Worm (Caenorhabditis elegans) whole organism, late embryonic: ENCODE results near the gene tag-10.

Source experiments
- C08G9.2 ChIP-seq: sonication (generic microtip); optimal IDR thresholded peaks from 2 replicates; lab custom pipeline; 2016; ENCODE audit warnings: mild to moderate bottlenecking, missing genetic modification characterization, moderate library complexity, missing compliant biosample characterization
- C38D4.7 ChIP-seq: fragments of 200-800 bp; sonication (Bioruptor generic); optimal IDR thresholded peaks from 2 replicates; lab custom pipeline; 2018; ENCODE audit warnings: mild to moderate bottlenecking, missing genetic modification characterization, moderate library complexity, missing compliant biosample characterization
- F13H6.1 ChIP-seq: sonication (generic microtip); optimal IDR thresholded peaks from 2 replicates; lab custom pipeline; 2016; ENCODE audit warnings: missing genetic modification characterization, missing compliant biosample characterization
- K09A11.1 ChIP-seq: sonication (generic microtip); optimal IDR thresholded peaks from 2 replicates; lab custom pipeline; 2017; ENCODE audit warnings: antibody characterized with exemption, mild to moderate bottlenecking, missing genetic modification characterization, missing compliant biosample characterization; ENCODE audit not compliant: insufficient read depth
- Y22D7AL.16 ChIP-seq: sonication (generic microtip); optimal IDR thresholded peaks from 2 replicates; lab custom pipeline; 2016; ENCODE audit warnings: missing genetic modification characterization, missing compliant biosample characterization
- ama-1 ChIP-seq: fragments of 150-350 bp; optimal IDR thresholded peaks from 2 replicates; lab custom pipeline; 2014
- ceh-18 ChIP-seq: sonication (generic microtip); optimal IDR thresholded peaks from 2 replicates; lab custom pipeline; 2016; ENCODE audit warnings: missing genetic modification characterization, missing compliant biosample characterization
- ceh-19 ChIP-seq: fragments of 200-800 bp; sonication (Bioruptor generic); optimal IDR thresholded peaks from 2 replicates; lab custom pipeline; 2018; ENCODE audit warnings: mild to moderate bottlenecking, missing genetic modification characterization, missing compliant biosample characterization
- ceh-2 ChIP-seq: sonication (generic microtip); optimal IDR thresholded peaks from 2 replicates; lab custom pipeline; 2016; ENCODE audit warnings: missing genotype, missing genetic modification characterization, missing compliant biosample characterization
- ceh-22 ChIP-seq: sonication (generic microtip); optimal IDR thresholded peaks from 2 replicates; lab custom pipeline; 2017; ENCODE audit warnings: missing biosample characterization, missing genetic modification characterization
- ceh-48 ChIP-seq: sonication (generic microtip); optimal IDR thresholded peaks from 2 replicates; lab custom pipeline; 2016; ENCODE audit warnings: missing genetic modification characterization, inconsistent platforms, missing compliant biosample characterization
- ceh-6 ChIP-seq: fragments of 200-800 bp; sonication (Bioruptor generic); optimal IDR thresholded peaks from 2 replicates; lab custom pipeline; 2018; ENCODE audit warnings: mild to moderate bottlenecking, missing genetic modification characterization, missing compliant biosample characterization
- ets-4 ChIP-seq: sonication (generic microtip); optimal IDR thresholded peaks from 2 replicates; lab custom pipeline; 2016; ENCODE audit warnings: missing genetic modification characterization, missing compliant biosample characterization
- eyg-1 ChIP-seq: sonication (generic microtip); optimal IDR thresholded peaks from 2 replicates; lab custom pipeline; 2016; ENCODE audit warnings: missing genotype, missing genetic modification characterization, missing compliant biosample characterization
- fax-1 ChIP-seq: sonication (generic microtip); optimal IDR thresholded peaks from 2 replicates; lab custom pipeline; 2016; ENCODE audit warnings: missing genotype, missing genetic modification characterization, missing compliant biosample characterization
- hlh-13 ChIP-seq: fragments of 200-800 bp; sonication (Bioruptor generic); optimal IDR thresholded peaks from 2 replicates; lab custom pipeline; 2018; ENCODE audit warnings: mild to moderate bottlenecking, missing genetic modification characterization, missing compliant biosample characterization
- hlh-15 ChIP-seq: sonication (generic microtip); optimal IDR thresholded peaks from 2 replicates; lab custom pipeline; 2016; ENCODE audit warnings: missing genetic modification characterization, missing compliant biosample characterization
- hlh-30 ChIP-seq: sonication (generic microtip); optimal IDR thresholded peaks from 2 replicates; lab custom pipeline; 2017; ENCODE audit warnings: antibody characterized with exemption, missing genetic modification characterization, missing compliant biosample characterization; ENCODE audit not compliant: insufficient read depth
- hlh-8 ChIP-seq: sonication (generic microtip); optimal IDR thresholded peaks from 2 replicates; lab custom pipeline; 2016; ENCODE audit warnings: missing genotype, missing genetic modification characterization, missing compliant biosample characterization
- lim-6 ChIP-seq: sonication (generic microtip); optimal IDR thresholded peaks from 2 replicates; lab custom pipeline; 2016; ENCODE audit warnings: missing genetic modification characterization, missing compliant biosample characterization
- lin-11 ChIP-seq: fragments of 200-800 bp; sonication (Bioruptor generic); optimal IDR thresholded peaks from 2 replicates; lab custom pipeline; 2018; ENCODE audit warnings: mild to moderate bottlenecking, missing genetic modification characterization, missing compliant biosample characterization
- madf-2 ChIP-seq: sonication (generic microtip); optimal IDR thresholded peaks from 2 replicates; lab custom pipeline; 2017; ENCODE audit warnings: missing genetic modification characterization, missing compliant biosample characterization
- nhr-232 ChIP-seq: sonication (generic microtip); optimal IDR thresholded peaks from 2 replicates; lab custom pipeline; 2016; ENCODE audit warnings: missing genetic modification characterization, missing compliant biosample characterization
- odd-2 ChIP-seq: sonication (generic microtip); optimal IDR thresholded peaks from 2 replicates; lab custom pipeline; 2017; ENCODE audit warnings: antibody characterized with exemption, mild to moderate bottlenecking, missing genetic modification characterization, missing compliant biosample characterization
- pag-3 ChIP-seq: sonication (generic microtip); optimal IDR thresholded peaks from 2 replicates; lab custom pipeline; 2016; ENCODE audit warnings: missing compliant biosample characterization, missing genetic modification characterization, borderline replicate concordance
- pha-2 ChIP-seq: sonication (generic microtip); optimal IDR thresholded peaks from 2 replicates; lab custom pipeline; 2017; ENCODE audit warnings: mild to moderate bottlenecking, missing genetic modification characterization, missing compliant biosample characterization
- pros-1 ChIP-seq: fragments of 150-350 bp; optimal IDR thresholded peaks from 2 replicates; lab custom pipeline; 2014; ENCODE audit warnings: missing biosample characterization, missing genetic modification reagents, missing genetic modification characterization
- ref-2 ChIP-seq: sonication (generic microtip); optimal IDR thresholded peaks from 2 replicates; lab custom pipeline; 2016; ENCODE audit warnings: missing genetic modification characterization, missing compliant biosample characterization
- sox-2 ChIP-seq: fragments of 200-800 bp; sonication (Bioruptor generic); IDR thresholded peaks from 2 replicates; pipeline ENCODE4 v1.3.6; 2022; ENCODE audit warnings: missing genetic modification reagents, missing genetic modification characterization, missing compliant biosample characterization
- sox-4 ChIP-seq: sonication (generic microtip); optimal IDR thresholded peaks from 2 replicates; lab custom pipeline; 2017; ENCODE audit warnings: mild to moderate bottlenecking, missing genetic modification characterization, inconsistent platforms, missing compliant biosample characterization
- syd-9 ChIP-seq: sonication (generic microtip); optimal IDR thresholded peaks from 2 replicates; lab custom pipeline; 2016; ENCODE audit warnings: mild to moderate bottlenecking, missing genetic modification characterization, moderate library complexity, missing compliant biosample characterization
- tbx-2 ChIP-seq: sonication (generic microtip); optimal IDR thresholded peaks from 2 replicates; lab custom pipeline; 2016; ENCODE audit warnings: missing genetic modification characterization, missing compliant biosample characterization
- tbx-7 ChIP-seq: sonication (generic microtip); optimal IDR thresholded peaks from 2 replicates; lab custom pipeline; 2016; ENCODE audit warnings: missing genotype, missing genetic modification characterization, missing compliant biosample characterization
- unc-3 ChIP-seq, 2 experiments: fragments of 200-800 bp in 1 of 2; sonication (Bioruptor generic) in 1 of 2; sonication (generic microtip) in 1 of 2; conservative IDR thresholded peaks in 1 of 2; optimal IDR thresholded peaks in 1 of 2; 2 replicates each; pipeline versions ENCODE4 v1.3.6 to Lab custom; 2016 to 2022; ENCODE audit warnings: missing compliant biosample characterization in 2 of 2, missing genetic modification characterization in 2 of 2, missing genetic modification reagents in 1 of 2
- unc-42 ChIP-seq: sonication (generic microtip); optimal IDR thresholded peaks from 2 replicates; lab custom pipeline; 2016; ENCODE audit warnings: missing genotype, missing genetic modification characterization, missing compliant biosample characterization
- unc-55 ChIP-seq: sonication (generic microtip); optimal IDR thresholded peaks from 2 replicates; lab custom pipeline; 2017; ENCODE audit warnings: missing biosample characterization, missing genetic modification reagents, missing genetic modification characterization
- unc-86 ChIP-seq: sonication (generic microtip); optimal IDR thresholded peaks from 2 replicates; lab custom pipeline; 2016; ENCODE audit warnings: missing genetic modification characterization, missing compliant biosample characterization
- ztf-16 ChIP-seq: sonication (generic microtip); optimal IDR thresholded peaks from 2 replicates; lab custom pipeline; 2017; ENCODE audit warnings: missing genetic modification characterization, missing compliant biosample characterization

Gene tag-10

ce11 chrII:13675212-13675611, 42.8 kb downstream of the tag-10 start:
- TF ChIP-seq hlh-13 (GFP tag; lab: Kevin White, UChicago) (no peak), ceh-19 (GFP tag; lab: Kevin White, UChicago) (no peak), madf-2 (no peak), sox-2 (GFP tag; lab: Robert Waterston, UW) (no peak), Y22D7AL.16 (tag; lab: Kevin White, UChicago) (no peak)

ce11 chrII:13677927-13678326, 45.5 kb downstream of the tag-10 start:
- no peak for TF ChIP-seq sox-4 (tag; lab: Kevin White, UChicago)

ce11 chrII:13678555-13679119, 46.3 kb downstream of the tag-10 start:
- TF ChIP-seq unc-86 (tag; lab: Kevin White, UChicago) (no peak), ref-2 (tag; lab: Kevin White, UChicago) (peak; percentile 10), ceh-2 (tag; lab: Kevin White, UChicago) (no peak), sox-2 (GFP tag; lab: Robert Waterston, UW) (no peak)

ce11 chrII:13679775-13680320, 47.5 kb downstream of the tag-10 start:
- TF ChIP-seq ceh-22 (tag; lab: Kevin White, UChicago) (no peak), lin-11 (tag; lab: Kevin White, UChicago) (no peak), ets-4 (tag; lab: Kevin White, UChicago) (no peak), ama-1 (lab: Kevin White, UChicago) (no peak), ceh-18 (tag; lab: Kevin White, UChicago) (no peak), fax-1 (tag; lab: Kevin White, UChicago) (no peak), hlh-8 (tag; lab: Kevin White, UChicago) (no peak), C38D4.7 (GFP tag; lab: Kevin White, UChicago) (no peak), tbx-7 (tag; lab: Kevin White, UChicago) (no peak), ztf-16 (tag; lab: Kevin White, UChicago) (no peak), eyg-1 (tag; lab: Kevin White, UChicago) (no peak), lim-6 (tag; lab: Kevin White, UChicago) (no peak), ref-2 (tag; lab: Kevin White, UChicago) (no peak), unc-42 (no peak), ceh-2 (tag; lab: Kevin White, UChicago) (no peak), sox-2 (GFP tag; lab: Robert Waterston, UW) (no peak)

- TF ChIP-seq ceh-48 = no peak
- TF ChIP-seq ceh-22 (tag; lab: Kevin White, UChicago) = no peak
- no peak for TF ChIP-seq pros-1 (tag; lab: Kevin White, UChicago)
- no peak for TF ChIP-seq C08G9.2 (tag; lab: Kevin White, UChicago)
- TF ChIP-seq hlh-13 (GFP tag; lab: Kevin White, UChicago) = no peak
- no peak for TF ChIP-seq odd-2
- TF ChIP-seq unc-55 (GFP tag; lab: Kevin White, UChicago) = no peak
- no peak for TF ChIP-seq ceh-6 (GFP tag; lab: Kevin White, UChicago)
- TF ChIP-seq unc-3 (GFP tag; conservative IDR thresholded peaks at IDR 0.05; lab: Robert Waterston, UW) = no peak
- no peak for TF ChIP-seq unc-3 (tag; optimal IDR thresholded peaks at IDR 0.05; lab: Kevin White, UChicago)
- no peak for TF ChIP-seq syd-9 (tag; lab: Kevin White, UChicago)
- TF ChIP-seq pha-2 (tag; lab: Kevin White, UChicago) = no peak
- TF ChIP-seq nhr-232 = no peak
- TF ChIP-seq lim-6 (tag; lab: Kevin White, UChicago) = no peak
- no peak for TF ChIP-seq F13H6.1 (tag; lab: Kevin White, UChicago)
- TF ChIP-seq pag-3 = no peak
- no peak for TF ChIP-seq K09A11.1
- no peak for TF ChIP-seq hlh-30
- no peak for TF ChIP-seq hlh-15 (tag; lab: Kevin White, UChicago)
- no peak for TF ChIP-seq tbx-7 (tag; lab: Kevin White, UChicago)
- TF ChIP-seq tbx-2 = no peak
- TF ChIP-seq, all 69 proteins: peak for 0
Measured at ce11 chrII:13681063-13681462, 48.7 kb downstream of the tag-10 start.
